Worm (Caenorhabditis elegans): ENCODE measurements around the gene C09E10.3.

DNA sequence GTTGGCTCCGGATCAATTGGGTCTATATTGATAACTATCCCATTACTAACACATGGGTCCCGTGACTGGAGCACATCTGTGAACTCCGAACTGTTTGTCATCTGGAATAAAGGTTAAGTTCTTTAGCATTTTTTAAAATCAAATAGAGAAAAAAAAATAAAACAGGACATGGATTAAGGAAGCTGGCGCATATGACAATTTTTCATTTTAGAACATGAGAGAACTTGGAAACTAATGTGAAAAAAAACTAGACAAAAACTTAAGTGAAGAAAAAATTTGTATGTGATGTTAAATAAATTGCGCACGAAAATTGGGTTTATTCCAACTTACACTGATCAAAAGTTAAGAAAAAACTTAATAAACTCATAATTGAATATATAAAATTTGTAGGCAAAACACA lies 42.4 kb downstream of the C09E10.3 start, which contains the start of gene sms-2:
- TF ChIP-seq ztf-29 (GFP tag; IDR thresholded peaks at IDR 0.05) (no peak), ref-1 (GFP tag; conservative IDR thresholded peaks at IDR 0.05) (no peak), ztf-23 (GFP tag; IDR thresholded peaks at IDR 0.05) (no peak)

All from whole organism, midembryonic.